Worm (Caenorhabditis elegans) whole organism, L4/young adult: ENCODE measurements around the gene sun-1.

Experiments
- W03F9.2 ChIP-seq: fragments of 150-350 bp; optimal IDR thresholded peaks from 2 replicates; lab custom pipeline; 2014; ENCODE audit warnings: missing biosample characterization, missing genetic modification characterization
- dao-5 ChIP-seq: sonication (generic microtip); optimal IDR thresholded peaks from 2 replicates; lab custom pipeline; 2016; ENCODE audit warnings: missing genotype, missing genetic modification characterization, moderate library complexity, missing compliant biosample characterization
- him-1 ChIP-seq: sonication (generic microtip); optimal IDR thresholded peaks from 2 replicates; lab custom pipeline; 2016; ENCODE audit warnings: missing genotype, missing genetic modification reagents, missing genetic modification characterization, missing compliant biosample characterization

sun-1 gene

ce11 chrV:13152575-13152974 is 40.8 kb downstream of the sun-1 start, which contains the start of gene noca-1:
Gene noca-1 (plus strand): TSS chrV:13152919.
- TF ChIP-seq W03F9.2 (tag; lab: Kevin White, UChicago) (no peak), dao-5 (tag; lab: Kevin White, UChicago) (no peak), him-1 (no peak)
